Worm (Caenorhabditis elegans) whole organism, dauer: Measurements from ENCODE around the gene fbxb-87.

Experiments used
- unc-62 ChIP-seq: sonication (generic microtip); optimal IDR thresholded peaks from 2 replicates; lab custom pipeline; 2017; ENCODE audit warnings: missing biosample characterization, missing genetic modification reagents, missing genetic modification characterization

The fbxb-87 gene

DNA sequence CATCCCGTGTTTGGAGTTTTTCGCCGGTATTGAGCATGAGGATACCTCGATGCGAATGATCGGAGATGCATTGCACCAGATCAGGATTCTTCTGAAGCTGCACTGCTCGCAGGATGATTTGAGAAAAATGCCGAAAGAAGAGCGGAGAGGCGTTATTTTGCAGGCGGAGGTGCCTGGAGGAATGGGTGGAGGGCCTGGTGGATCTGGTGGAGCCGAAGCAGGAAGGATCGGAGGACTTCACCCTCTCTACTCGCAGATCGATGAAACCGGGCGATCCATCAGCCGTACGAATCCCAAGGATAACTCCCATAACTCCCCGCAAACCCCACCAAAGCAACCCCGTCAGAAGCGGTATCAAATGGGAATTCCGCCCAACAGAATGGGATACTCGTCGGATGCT, 44.9 kb downstream of the fbxb-87 start:
- TF ChIP-seq unc-62 (GFP tag; lab: Kevin White, UChicago) = no peak

DNA sequence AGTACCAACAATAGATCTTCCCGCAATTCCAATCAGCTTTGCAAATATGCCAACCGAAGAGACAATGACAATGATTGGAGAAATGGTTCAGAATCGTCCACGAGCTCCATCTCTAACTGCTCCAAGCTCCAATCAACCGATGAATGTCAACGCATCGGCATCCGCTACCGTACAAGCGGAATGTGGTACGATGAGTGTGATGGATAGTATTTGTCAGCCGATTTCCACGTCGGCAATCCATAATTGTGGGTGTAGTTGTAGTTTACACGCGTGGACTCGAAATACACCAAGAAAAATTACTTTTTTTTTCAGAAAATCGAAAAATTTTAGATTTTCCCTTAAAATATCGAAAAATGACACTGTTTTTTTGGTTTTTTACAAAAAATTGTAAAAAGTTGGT, 48.6 kb downstream of the fbxb-87 start:
- TF ChIP-seq unc-62 (GFP tag; lab: Kevin White, UChicago) = no peak

DNA sequence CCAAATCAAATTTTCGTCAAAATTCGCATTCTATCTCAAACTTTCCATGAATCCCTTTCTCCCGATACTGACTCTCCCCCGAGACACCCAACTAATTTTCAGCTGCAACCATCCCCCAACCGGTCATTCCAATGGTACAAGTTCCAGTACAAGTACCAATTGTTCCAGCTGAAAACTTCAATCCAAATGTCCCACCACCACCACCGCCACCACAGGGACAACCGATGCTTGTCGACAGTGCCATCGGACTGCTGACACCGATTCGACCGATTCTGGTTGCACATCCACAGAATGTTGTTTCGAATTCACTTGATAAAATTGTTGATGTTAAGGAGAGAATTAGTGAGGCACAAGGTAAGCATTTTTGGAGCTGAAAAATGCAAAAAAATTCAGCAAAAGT, 51.2 kb downstream of the fbxb-87 start:
- TF ChIP-seq unc-62 (GFP tag; lab: Kevin White, UChicago) = no peak
